Fruit fly (Drosophila melanogaster): ENCODE measurements around the gene CG31251.

CG31251 gene

DNA sequence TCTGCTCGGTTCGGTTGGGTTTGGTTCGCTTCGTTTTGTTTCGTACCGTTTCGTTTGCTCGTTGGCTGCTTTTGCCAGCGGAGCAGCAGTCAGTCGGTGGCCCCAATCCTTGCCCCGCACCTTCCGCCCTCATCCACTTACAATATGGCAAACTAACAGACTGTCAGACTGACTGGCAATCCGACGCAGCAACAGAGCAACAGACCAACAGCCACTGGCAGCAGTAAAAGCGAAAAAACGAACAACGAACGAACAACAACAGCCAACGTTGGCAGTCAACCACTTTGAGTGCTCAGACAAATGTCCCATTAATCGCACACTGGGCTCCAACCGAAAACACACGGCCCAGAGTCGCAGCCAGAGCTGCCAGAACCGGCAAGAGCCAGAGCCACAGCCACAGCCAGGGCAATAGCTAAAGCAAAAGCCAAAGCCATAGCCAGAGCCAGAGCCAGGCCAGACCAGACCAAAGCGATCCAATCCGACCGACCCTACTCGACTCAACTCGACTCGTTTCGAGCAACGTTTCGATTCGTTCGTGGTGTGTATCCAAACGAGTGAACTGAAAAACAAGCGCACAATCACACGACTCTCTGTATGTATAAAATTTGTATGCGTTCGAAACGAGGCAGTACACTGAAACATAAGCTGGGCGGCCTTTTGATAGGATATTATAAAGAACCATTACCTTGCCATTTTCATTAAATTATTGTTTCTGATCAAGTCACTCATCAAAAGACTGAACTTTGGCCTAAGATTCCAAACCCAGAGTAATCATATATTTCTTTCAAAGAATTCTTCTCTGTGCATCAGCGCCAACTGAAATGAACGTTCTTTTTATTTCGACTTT, 19.2 kb upstream of the CG31251 start (continued):
- peak; percentile 98 for TF ChIP-seq Fer1 (GFP tag; optimal IDR thresholded peaks at IDR 0.05)
- no peak; the same call in 1 of the 2 replicates for TF ChIP-seq sna (GFP tag; IDR thresholded peaks at IDR 0.05; ENCODE audit: partially characterized antibody)
- peak; percentile 99 for TF ChIP-seq NfI (GFP tag; optimal IDR thresholded peaks at IDR 0.05)
- TF ChIP-seq Adf1 (GFP tag; IDR thresholded peaks at IDR 0.05): peak; percentile 91
- TF ChIP-seq CG10565 (GFP tag; optimal IDR thresholded peaks at IDR 0.05): peak; percentile 98
- peak; percentile 99 for TF ChIP-seq CG10979 (tag; optimal IDR thresholded peaks at IDR 0.05)
- TF ChIP-seq seq (GFP tag; IDR thresholded peaks at IDR 0.05): peak; percentile 100
- peak; percentile 98 for TF ChIP-seq emc (GFP tag; optimal IDR thresholded peaks at IDR 0.05)
- TF ChIP-seq jing (GFP tag; optimal IDR thresholded peaks at IDR 0.05): peak; percentile 99
- peak; percentile 98 for TF ChIP-seq tap (tag; optimal IDR thresholded peaks at IDR 0.05)
- peak; percentile 99 for TF ChIP-seq Chrac-16 (GFP tag; optimal IDR thresholded peaks at IDR 0.05)
- no peak for TF ChIP-seq sc (optimal IDR thresholded peaks at IDR 0.05)
- TF ChIP-seq sc (GFP tag; optimal IDR thresholded peaks at IDR 0.05): peak; percentile 99
- peak; percentile 99 for TF ChIP-seq CG10209 (GFP tag; optimal IDR thresholded peaks at IDR 0.05)
- TF ChIP-seq CG3065 (GFP tag; optimal IDR thresholded peaks at IDR 0.05): peak; percentile 98
- peak; percentile 99 for TF ChIP-seq Six4 (GFP tag; optimal IDR thresholded peaks at IDR 0.05)
- TF ChIP-seq z (GFP tag; IDR thresholded peaks at IDR 0.05): peak; percentile 76; the same call in 2 of the 3 replicates
- TF ChIP-seq CG5245 (GFP tag; optimal IDR thresholded peaks at IDR 0.05): peak; percentile 99
- peak; percentile 92 for TF ChIP-seq CG14965 (GFP tag; optimal IDR thresholded peaks at IDR 0.05; ENCODE audit: borderline replicate concordance)
- TF ChIP-seq CG18011 (GFP tag; optimal IDR thresholded peaks at IDR 0.05): peak; percentile 93
- peak; percentile 99 for TF ChIP-seq lab (GFP tag; optimal IDR thresholded peaks at IDR 0.05)
- peak; percentile 99 for TF ChIP-seq NK7.1 (GFP tag; optimal IDR thresholded peaks at IDR 0.05)
- TF ChIP-seq crc (GFP tag; optimal IDR thresholded peaks at IDR 0.05): peak; percentile 99
- peak; percentile 99 for TF ChIP-seq disco-r (GFP tag; optimal IDR thresholded peaks at IDR 0.05)
- TF ChIP-seq dpn (GFP tag; optimal IDR thresholded peaks at IDR 0.05): peak; percentile 99
- TF ChIP-seq sr (GFP tag; IDR thresholded peaks at IDR 0.05): peak; percentile 97
- peak; percentile 98 for TF ChIP-seq dimm (GFP tag; IDR thresholded peaks at IDR 0.05)
- peak; percentile 97 for TF ChIP-seq jigr1 (GFP tag; IDR thresholded peaks at IDR 0.05)
- TF ChIP-seq Xbp1 (GFP tag; optimal IDR thresholded peaks at IDR 0.05): peak; percentile 99
- TF ChIP-seq CG11696 (GFP tag; IDR thresholded peaks at IDR 0.05): peak; percentile 97
- peak; percentile 88 for TF ChIP-seq CG10321 (GFP tag; IDR thresholded peaks at IDR 0.05)
- TF ChIP-seq gcm (GFP tag; optimal IDR thresholded peaks at IDR 0.05): peak; percentile 99
- peak; percentile 99 to 100 for TF ChIP-seq bsh (GFP tag; optimal IDR thresholded peaks at IDR 0.05)
- peak; percentile 99 for TF ChIP-seq Ptx1 (GFP tag; IDR thresholded peaks at IDR 0.05)
- TF ChIP-seq Fer2 (tag; optimal IDR thresholded peaks at IDR 0.05): peak; percentile 87
- TF ChIP-seq CG6272 (GFP tag; IDR thresholded peaks at IDR 0.05): peak; percentile 98
- TF ChIP-seq crol (GFP tag; IDR thresholded peaks at IDR 0.05): peak; percentile 92
- peak; percentile 99 for TF ChIP-seq kay (GFP tag; optimal IDR thresholded peaks at IDR 0.05)
- TF ChIP-seq CG18476 (GFP tag; optimal IDR thresholded peaks at IDR 0.05): peak; percentile 98
- peak; percentile 99 for TF ChIP-seq danr (GFP tag; IDR thresholded peaks at IDR 0.05)
- peak; percentile 97 for TF ChIP-seq onecut (GFP tag; IDR thresholded peaks at IDR 0.05)
- TF ChIP-seq CG4617 (GFP tag; optimal IDR thresholded peaks at IDR 0.05; ENCODE audit: borderline replicate concordance): peak; percentile 99
- peak; percentile 100 for TF ChIP-seq Ets65A (GFP tag)
- TF ChIP-seq CG9876 (GFP tag; optimal IDR thresholded peaks at IDR 0.05): peak; percentile 98
- peak; percentile 96 for TF ChIP-seq MTF-1 (GFP tag; optimal IDR thresholded peaks at IDR 0.05; ENCODE audit: borderline replicate concordance)
- TF ChIP-seq CG32772 (GFP tag; IDR thresholded peaks at IDR 0.05): peak; percentile 99
- TF ChIP-seq bcd (GFP tag; optimal IDR thresholded peaks at IDR 0.05): peak; percentile 99
- peak; percentile 98 for TF ChIP-seq HmgD (GFP tag; optimal IDR thresholded peaks at IDR 0.05)
- no peak for TF ChIP-seq Trl (optimal IDR thresholded peaks at IDR 0.05)
- TF ChIP-seq Trl (GFP tag; optimal IDR thresholded peaks at IDR 0.05): peak; percentile 99
